Fruit fly (Drosophila melanogaster): Measurements from ENCODE around the gene peng.

dm6 chrX:21368410-21368918 is 18.8 kb upstream of the peng start:
- TF ChIP-seq psq (GFP tag; optimal IDR thresholded peaks at IDR 0.05) (no peak), tai (GFP tag; optimal IDR thresholded peaks at IDR 0.05) (no peak), Dif (GFP tag; optimal IDR thresholded peaks at IDR 0.05; ENCODE audit: partially characterized antibody) (peak; percentile 26), br (GFP tag; optimal IDR thresholded peaks at IDR 0.05) (peak; percentile 2), Myc (optimal IDR thresholded peaks at IDR 0.05) (no peak), Abd-B (GFP tag; optimal IDR thresholded peaks at IDR 0.05) (no peak), jim (GFP tag; optimal IDR thresholded peaks at IDR 0.05) (peak; percentile 72), CrebA (GFP tag; optimal IDR thresholded peaks at IDR 0.05; ENCODE audit: borderline replicate concordance) (peak; percentile 90), dmrt93B (GFP tag; optimal IDR thresholded peaks at IDR 0.05) (no peak), Hr78 (GFP tag; optimal IDR thresholded peaks at IDR 0.05) (no peak), ey (GFP tag; optimal IDR thresholded peaks at IDR 0.05) (no peak), Dfd (GFP tag; optimal IDR thresholded peaks at IDR 0.05) (no peak), N (GFP tag; optimal IDR thresholded peaks at IDR 0.05) (no peak)

All from whole organism, wandering third instar larva.